Worm (Caenorhabditis elegans): ENCODE data around the gene T02B11.4.

DNA sequence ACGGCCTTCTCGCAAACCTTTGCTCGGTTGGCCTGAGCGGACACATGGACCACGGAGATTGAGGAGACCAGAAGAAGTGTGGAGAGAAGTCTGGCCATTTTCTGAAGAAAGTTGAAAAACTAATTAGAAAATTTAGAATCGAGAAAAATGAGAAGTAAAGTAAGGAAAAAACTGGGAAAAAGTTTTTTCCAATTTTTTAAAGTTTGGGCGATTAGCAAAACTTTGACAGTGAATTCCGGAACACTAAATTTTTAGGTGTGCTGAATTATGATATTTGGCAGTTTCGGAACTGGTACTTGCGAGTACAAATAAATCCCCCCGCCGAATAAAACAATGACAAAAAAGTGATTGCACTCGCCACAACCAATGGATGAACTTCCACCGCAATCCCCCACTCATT is 4.2 kb downstream of the T02B11.4 start, which contains the start of gene T02B11.3:
- TF ChIP-seq B0035.1 (tag; optimal IDR thresholded peaks at IDR 0.05) (no peak), B0019.2 (GFP tag; conservative IDR thresholded peaks at IDR 0.05) (no peak), nfya-1 (tag; optimal IDR thresholded peaks at IDR 0.05; ENCODE audit: borderline replicate concordance, insufficient read depth) (no peak)
